Fruit fly (Drosophila melanogaster) whole organism: ENCODE results near the gene Cp36.

ENCODE experiments used
- CG8478 ChIP-seq: fragments of >200 bp; optimal IDR thresholded peaks from 2 replicates; lab custom pipeline; 2018; ENCODE audit warnings: inconsistent platforms
- EcR ChIP-seq, 2 experiments: fragments of >200 bp; optimal IDR thresholded peaks; 2 replicates each; lab custom pipeline; 2017; ENCODE audit warnings: missing biosample characterization in 2 of 2, missing genetic modification characterization in 2 of 2, missing genetic modification reagents in 2 of 2
- pan ChIP-seq: fragments of >200 bp; optimal IDR thresholded peaks from 2 replicates; lab custom pipeline; 2017
- psq ChIP-seq: fragments of >200 bp; optimal IDR thresholded peaks from 2 replicates; lab custom pipeline; 2017

- TF ChIP-seq EcR (GFP tag; optimal IDR thresholded peaks at IDR 0.05; lab: Kevin White, UChicago) = no peak
- no peak for TF ChIP-seq pan
- no peak for TF ChIP-seq CG8478 (lab: Kevin White, UChicago)
- TF ChIP-seq psq (lab: Kevin White, UChicago) = no peak
Observed at dm6 chrX:8468962-8469459, 10.1 kb upstream of the Cp36 start, which contains the start of gene CG12116.
